Worm (Caenorhabditis elegans): ENCODE results near the gene srd-38.

Gene srd-38

ce11 chrX:13283462-13283861, 8.1 kb upstream of the srd-38 start:
- no peak for TF ChIP-seq unc-62 (GFP tag; optimal IDR thresholded peaks at IDR 0.05)

ce11 chrX:13284091-13284490, 7.5 kb upstream of the srd-38 start, which contains the start of gene cyp-14A4:
TSS of gene cyp-14A4 (minus strand) at chrX:13284197.
- no peak for TF ChIP-seq unc-62 (GFP tag; optimal IDR thresholded peaks at IDR 0.05)

ce11 chrX:13284618-13285017, 7.0 kb upstream of the srd-38 start:
- TF ChIP-seq unc-62 (GFP tag; optimal IDR thresholded peaks at IDR 0.05), result no peak

- no peak for TF ChIP-seq unc-62 (GFP tag; optimal IDR thresholded peaks at IDR 0.05)
Observed at ce11 chrX:13286533-13286932, 5.1 kb upstream of the srd-38 start, which contains the start of gene R04D3.2. TSS of gene R04D3.2 (minus strand) at chrX:13286633.

- TF ChIP-seq unc-62 (GFP tag; optimal IDR thresholded peaks at IDR 0.05), result no peak
Observed at ce11 chrX:13288715-13289114, 2.9 kb upstream of the srd-38 start, which contains the start of gene R04D3.4. TSS of gene R04D3.4 (minus strand) at chrX:13288815.

ce11 chrX:13290531-13290930, 1.1 kb upstream of the srd-38 start, which contains the start of gene R04D3.3:
TSS of gene R04D3.3 (minus strand) at chrX:13290631.
- no peak for TF ChIP-seq unc-62 (GFP tag; optimal IDR thresholded peaks at IDR 0.05)

ce11 chrX:13293023-13293422, 1.4 kb downstream of the srd-38 start:
- no peak for TF ChIP-seq unc-62 (GFP tag; optimal IDR thresholded peaks at IDR 0.05)

- no peak for TF ChIP-seq unc-62 (GFP tag; optimal IDR thresholded peaks at IDR 0.05)
Observed at ce11 chrX:13294669-13295068, 3.1 kb downstream of the srd-38 start, which contains the start of gene srd-36. TSS of gene srd-36 (minus strand) at chrX:13294769.

- no peak for TF ChIP-seq unc-62 (GFP tag; optimal IDR thresholded peaks at IDR 0.05)
Observed at ce11 chrX:13300503-13300902, 8.9 kb downstream of the srd-38 start, which contains the start of gene srd-39. TSS of gene srd-39 (minus strand) at chrX:13300603.

- no peak for TF ChIP-seq unc-62 (GFP tag; optimal IDR thresholded peaks at IDR 0.05)
Observed at ce11 chrX:13303357-13303756, 11.8 kb downstream of the srd-38 start, which contains the start of gene srd-42. TSS of gene srd-42 (minus strand) at chrX:13303457.

ce11 chrX:13305779-13306178, 14.2 kb downstream of the srd-38 start, which contains the start of gene srd-43:
TSS of gene srd-43 (minus strand) at chrX:13305844.
- no peak for TF ChIP-seq unc-62 (GFP tag; optimal IDR thresholded peaks at IDR 0.05)

ce11 chrX:13306869-13307446, 15.4 kb downstream of the srd-38 start:
- no peak for TF ChIP-seq unc-62 (GFP tag; optimal IDR thresholded peaks at IDR 0.05)

- no peak for TF ChIP-seq unc-62 (GFP tag; optimal IDR thresholded peaks at IDR 0.05)
Observed at ce11 chrX:13307852-13308251, 16.2 kb downstream of the srd-38 start.

- no peak for TF ChIP-seq unc-62 (GFP tag; optimal IDR thresholded peaks at IDR 0.05)
Observed at ce11 chrX:13308745-13309144, 17.1 kb downstream of the srd-38 start, which contains the start of gene srxa-8. TSS of gene srxa-8 (minus strand) at chrX:13308845.

ce11 chrX:13310763-13311162, 19.2 kb downstream of the srd-38 start:
- TF ChIP-seq unc-62 (GFP tag; optimal IDR thresholded peaks at IDR 0.05), result no peak

- no peak for TF ChIP-seq unc-62 (GFP tag; optimal IDR thresholded peaks at IDR 0.05)
Observed at ce11 chrX:13311641-13312423, 20.2 kb downstream of the srd-38 start, which contains the start of gene F46G10.1. TSS of gene F46G10.1 (minus strand) at chrX:13311755.

- no peak for TF ChIP-seq unc-62 (GFP tag; optimal IDR thresholded peaks at IDR 0.05)
Observed at ce11 chrX:13315093-13315492, 23.5 kb downstream of the srd-38 start.
